Worm (Caenorhabditis elegans) whole organism, midembryonic: Measurements from ENCODE around the gene sqv-7.

Source experiments
- T22C8.4 ChIP-seq: fragments of 200-800 bp; sonication (Bioruptor generic); IDR thresholded peaks from 2 replicates; pipeline ENCODE4 v1.3.6; 2022; ENCODE audit warnings: missing genetic modification characterization, missing compliant biosample characterization
- cog-1 ChIP-seq: sonication (generic microtip); optimal IDR thresholded peaks from 2 replicates; lab custom pipeline; 2016; ENCODE audit warnings: missing genetic modification characterization, missing compliant biosample characterization
- flt-1 ChIP-seq: fragments of 200-800 bp; sonication (Bioruptor generic); IDR thresholded peaks from 2 replicates; pipeline ENCODE4 v1.3.6; 2022; ENCODE audit warnings: missing genetic modification characterization, missing compliant biosample characterization
- klf-2 ChIP-seq: fragments of 200-800 bp; sonication (Bioruptor generic); conservative IDR thresholded peaks from 2 replicates; pipeline ENCODE4 v1.3.6; 2022; ENCODE audit warnings: missing genetic modification reagents, missing genetic modification characterization, missing compliant biosample characterization
- med-1 ChIP-seq: sonication (generic microtip); optimal IDR thresholded peaks from 2 replicates; lab custom pipeline; 2017; ENCODE audit warnings: missing genetic modification characterization, mild to moderate bottlenecking, missing compliant biosample characterization, antibody characterized with exemption, missing genetic modification reagents; ENCODE audit not compliant: insufficient read depth
- tab-1 ChIP-seq: fragments of 200-800 bp; sonication (Bioruptor generic); IDR thresholded peaks from 2 replicates; pipeline ENCODE4 v1.3.6; 2022; ENCODE audit warnings: missing genetic modification characterization, missing compliant biosample characterization

ce11 chrII:7022370-7023001 is 10.0 kb upstream of the sqv-7 start, which contains the start of the genes lst-6 and lst-5:
- no peak; the same call in 1 of the 2 replicates for TF ChIP-seq flt-1 (GFP tag; lab: Robert Waterston, UW)
- TF ChIP-seq tab-1 (GFP tag; lab: Robert Waterston, UW), result no peak
- TF ChIP-seq klf-2 (GFP tag; lab: Robert Waterston, UW), result no peak
- peak; percentile 10 for TF ChIP-seq med-1 (GFP tag; lab: Kevin White, UChicago)
- TF ChIP-seq T22C8.4, result no peak
- no peak for TF ChIP-seq cog-1
